Worm (Caenorhabditis elegans): ENCODE results near the gene tat-6.

tat-6 gene

DNA sequence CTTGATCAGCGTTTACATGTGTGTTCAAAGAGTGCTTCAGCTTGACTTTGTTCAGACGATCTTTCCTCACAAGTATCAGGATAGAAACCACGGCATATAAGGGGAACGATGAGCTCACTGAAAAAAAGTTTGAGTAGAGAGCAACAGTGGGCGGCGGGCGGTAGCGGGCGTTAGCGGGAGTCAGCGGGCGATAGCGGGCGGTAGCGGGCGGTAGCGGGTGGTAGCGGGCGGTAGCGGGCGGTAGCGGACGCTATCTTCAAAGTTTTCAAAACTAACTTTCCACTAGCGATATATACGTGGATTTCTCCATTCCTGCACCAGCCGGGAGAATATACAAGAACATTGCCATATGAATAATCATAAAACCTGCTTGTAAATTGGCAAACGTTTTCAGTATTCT is 16.3 kb downstream of the tat-6 start:
- TF ChIP-seq bed-3 (GFP tag; optimal IDR thresholded peaks at IDR 0.05) (no peak), nhr-12 (tag; optimal IDR thresholded peaks at IDR 0.05) (no peak), sem-2 (GFP tag; optimal IDR thresholded peaks at IDR 0.05) (no peak), ceh-83 (GFP tag; optimal IDR thresholded peaks at IDR 0.05) (no peak), mab-5 (tag; optimal IDR thresholded peaks at IDR 0.05) (no peak), mls-2 (tag; optimal IDR thresholded peaks at IDR 0.05) (no peak), nhr-76 (tag; optimal IDR thresholded peaks at IDR 0.05) (no peak), nhr-2 (tag; optimal IDR thresholded peaks at IDR 0.05) (no peak), elt-1 (tag; optimal IDR thresholded peaks at IDR 0.05; ENCODE audit: borderline replicate concordance, insufficient read depth) (no peak), mep-1 (tag; optimal IDR thresholded peaks at IDR 0.05) (no peak), ham-2 (GFP tag; optimal IDR thresholded peaks at IDR 0.05) (no peak), zip-8 (tag; optimal IDR thresholded peaks at IDR 0.05) (no peak)

DNA sequence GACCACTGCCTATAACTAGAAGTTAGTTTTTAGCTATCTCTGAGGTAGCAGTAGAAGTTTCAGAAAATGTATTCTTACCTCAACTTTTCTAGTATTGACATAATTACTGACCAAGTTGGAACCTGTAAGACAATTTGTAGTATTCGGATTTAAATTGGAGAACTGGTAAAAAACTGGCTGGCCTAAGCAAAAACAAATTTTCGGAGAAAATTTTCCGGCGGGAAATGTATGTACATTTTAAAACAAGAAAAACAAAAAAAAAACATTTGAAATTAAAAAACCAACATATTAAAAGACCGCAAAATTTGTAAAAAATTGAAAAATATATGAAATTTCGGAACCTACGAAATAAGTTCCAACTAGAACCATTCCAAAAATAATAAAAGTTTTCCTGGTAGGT is 18.0 kb downstream of the tat-6 start, which contains the start of gene srab-11:
TSS of gene srab-11 (minus strand) at position 101 of the 400 bp plus-strand sequence.
- TF ChIP-seq nhr-12 (tag; optimal IDR thresholded peaks at IDR 0.05) (no peak), ceh-43 (GFP tag; optimal IDR thresholded peaks at IDR 0.05) (no peak), sptf-1 (tag; optimal IDR thresholded peaks at IDR 0.05) (no peak), zip-8 (tag; optimal IDR thresholded peaks at IDR 0.05) (no peak), hlh-1 (tag; optimal IDR thresholded peaks at IDR 0.05) (no peak), unc-62 (GFP tag; optimal IDR thresholded peaks at IDR 0.05) (no peak), nhr-2 (tag; optimal IDR thresholded peaks at IDR 0.05) (no peak), ceh-83 (GFP tag; optimal IDR thresholded peaks at IDR 0.05) (no peak), sem-2 (GFP tag; optimal IDR thresholded peaks at IDR 0.05) (no peak), cnd-1 (tag; optimal IDR thresholded peaks at IDR 0.05) (no peak), mab-5 (tag; optimal IDR thresholded peaks at IDR 0.05) (no peak), nhr-76 (tag; optimal IDR thresholded peaks at IDR 0.05) (no peak), lin-13 (tag; optimal IDR thresholded peaks at IDR 0.05) (no peak), bed-3 (GFP tag; optimal IDR thresholded peaks at IDR 0.05) (no peak), flh-1 (GFP tag; optimal IDR thresholded peaks at IDR 0.05) (no peak)

DNA sequence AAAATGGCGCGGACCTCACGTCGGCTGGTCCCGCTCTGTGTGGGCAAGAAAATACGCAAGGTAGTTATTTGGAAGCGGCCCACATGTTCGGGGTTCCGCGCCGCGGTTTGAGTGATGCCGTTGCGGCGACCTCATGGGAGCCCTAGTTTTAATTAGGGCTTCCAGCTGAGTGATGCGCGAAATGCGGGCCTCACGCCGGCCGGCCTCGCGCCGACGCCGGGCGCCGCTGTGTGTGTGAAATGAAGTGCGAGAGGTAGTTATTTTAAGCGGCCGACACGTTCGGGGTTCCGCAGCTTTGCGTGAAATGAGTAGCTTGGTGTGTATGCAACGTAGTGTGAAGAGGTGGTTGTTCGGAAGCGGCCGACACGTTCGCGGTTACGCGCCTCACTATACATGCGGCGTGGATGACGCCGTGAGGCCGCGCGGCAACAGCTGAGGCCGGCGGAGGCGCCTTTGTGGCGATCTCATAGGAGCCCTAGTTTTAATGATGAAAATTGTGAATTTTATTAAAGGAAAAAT is 21.1 kb downstream of the tat-6 start:
- TF ChIP-seq sptf-1 (tag; optimal IDR thresholded peaks at IDR 0.05) (no peak), ceh-39 (tag; optimal IDR thresholded peaks at IDR 0.05) (no peak), snpc-4 (tag; optimal IDR thresholded peaks at IDR 0.05) (no peak), ztf-11 (tag; optimal IDR thresholded peaks at IDR 0.05) (no peak), nhr-12 (tag; optimal IDR thresholded peaks at IDR 0.05) (no peak), drap-1 (GFP tag; optimal IDR thresholded peaks at IDR 0.05) (no peak), mab-5 (tag; optimal IDR thresholded peaks at IDR 0.05) (no peak), lsy-2 (tag; optimal IDR thresholded peaks at IDR 0.05) (no peak), cnd-1 (tag; optimal IDR thresholded peaks at IDR 0.05) (no peak), hlh-1 (tag; optimal IDR thresholded peaks at IDR 0.05) (no peak), lin-13 (tag; optimal IDR thresholded peaks at IDR 0.05) (no peak), sem-2 (GFP tag; optimal IDR thresholded peaks at IDR 0.05) (no peak), ham-2 (GFP tag; optimal IDR thresholded peaks at IDR 0.05) (no peak), unc-120 (tag; optimal IDR thresholded peaks at IDR 0.05; ENCODE audit: poor library complexity, severe bottlenecking) (no peak), M03D4.4 (tag; optimal IDR thresholded peaks at IDR 0.05) (no peak), mep-1 (tag; optimal IDR thresholded peaks at IDR 0.05) (no peak), zip-8 (tag; optimal IDR thresholded peaks at IDR 0.05) (no peak), flh-1 (GFP tag; optimal IDR thresholded peaks at IDR 0.05) (no peak)

DNA sequence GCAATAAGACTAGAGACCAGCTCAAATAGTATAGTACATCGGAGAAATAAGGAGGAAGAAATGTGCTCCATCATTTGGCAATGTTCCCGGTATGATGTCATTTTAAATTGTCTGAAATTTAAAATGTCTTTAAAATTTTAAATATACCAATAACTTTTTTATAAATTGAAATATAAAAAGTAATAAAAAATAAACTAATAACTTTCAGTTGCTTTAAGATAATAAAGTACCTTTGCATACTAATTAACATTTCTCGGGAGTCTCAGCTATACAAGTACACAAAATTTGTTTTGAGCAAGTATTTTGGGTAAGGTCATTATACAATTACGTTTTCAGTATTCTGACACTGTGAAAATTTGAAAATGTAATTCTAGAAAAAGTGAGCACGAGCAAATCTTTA is 23.0 kb downstream of the tat-6 start, which contains the start of gene srab-6:
TSS of gene srab-6 (minus strand) at position 101 of the 400 bp plus-strand sequence.
- TF ChIP-seq ceh-39 (tag; optimal IDR thresholded peaks at IDR 0.05) (no peak), bed-3 (GFP tag; optimal IDR thresholded peaks at IDR 0.05) (no peak)

DNA sequence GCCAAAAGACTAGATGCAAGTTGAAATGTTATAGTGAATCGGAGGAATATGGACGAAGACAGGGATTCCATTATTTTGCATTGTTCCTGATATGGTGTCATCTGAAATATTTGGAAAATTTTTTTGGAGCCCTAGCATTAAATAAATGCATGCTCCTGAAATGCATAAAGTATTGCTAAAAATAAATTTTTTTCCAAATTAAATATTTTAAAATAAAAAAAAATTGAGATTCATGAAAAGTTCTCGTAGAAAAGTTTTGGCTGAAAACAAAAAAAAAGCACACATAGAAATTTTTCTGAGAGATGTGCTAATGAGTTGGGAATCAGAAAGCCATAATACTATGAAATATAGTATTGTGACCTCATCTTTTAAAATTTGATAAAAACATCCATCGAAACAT is 26.2 kb downstream of the tat-6 start, which contains the start of gene srab-7:
TSS of gene srab-7 (minus strand) at position 101 of the 400 bp plus-strand sequence.
- TF ChIP-seq cnd-1 (tag; optimal IDR thresholded peaks at IDR 0.05) (no peak), flh-1 (GFP tag; optimal IDR thresholded peaks at IDR 0.05) (no peak), lin-13 (tag; optimal IDR thresholded peaks at IDR 0.05) (no peak), ces-1 (GFP tag; optimal IDR thresholded peaks at IDR 0.05) (no peak), unc-39 (tag; optimal IDR thresholded peaks at IDR 0.05) (no peak), zip-8 (tag; optimal IDR thresholded peaks at IDR 0.05) (no peak), elt-3 (tag; optimal IDR thresholded peaks at IDR 0.05) (no peak), snpc-4 (tag; optimal IDR thresholded peaks at IDR 0.05) (no peak), mab-5 (tag; optimal IDR thresholded peaks at IDR 0.05) (no peak), ceh-39 (tag; optimal IDR thresholded peaks at IDR 0.05) (no peak), nhr-237 (tag; optimal IDR thresholded peaks at IDR 0.05) (no peak), hlh-1 (tag; optimal IDR thresholded peaks at IDR 0.05) (no peak), bed-3 (GFP tag; optimal IDR thresholded peaks at IDR 0.05) (no peak)
